Worm (Caenorhabditis elegans) whole organism, late embryonic: ENCODE results near the gene srsx-22.
"Not testable (repeated sequence)": the region's sequence is repeated elsewhere in the genome, so short reads cannot be mapped to it uniquely, and the experiment has no call there.

Experiments used
- K09A11.1 ChIP-seq: sonication (generic microtip); optimal IDR thresholded peaks from 2 replicates; lab custom pipeline; 2017; ENCODE audit warnings: antibody characterized with exemption, mild to moderate bottlenecking, missing genetic modification characterization, missing compliant biosample characterization; ENCODE audit not compliant: insufficient read depth
- T23F11.4 ChIP-seq: fragments of 200-800 bp; sonication (Bioruptor generic); optimal IDR thresholded peaks from 2 replicates; lab custom pipeline; 2018; ENCODE audit warnings: mild to moderate bottlenecking, missing genetic modification characterization, missing compliant biosample characterization
- Y22D7AL.16 ChIP-seq: sonication (generic microtip); optimal IDR thresholded peaks from 2 replicates; lab custom pipeline; 2016; ENCODE audit warnings: missing genetic modification characterization, missing compliant biosample characterization
- ama-1 ChIP-seq: fragments of 150-350 bp; optimal IDR thresholded peaks from 2 replicates; lab custom pipeline; 2014
- ceh-22 ChIP-seq: sonication (generic microtip); optimal IDR thresholded peaks from 2 replicates; lab custom pipeline; 2017; ENCODE audit warnings: missing biosample characterization, missing genetic modification characterization
- ceh-24 ChIP-seq: sonication (generic microtip); optimal IDR thresholded peaks from 2 replicates; lab custom pipeline; 2016; ENCODE audit warnings: mild to moderate bottlenecking, missing genetic modification characterization, missing compliant biosample characterization
- ceh-30 ChIP-seq: fragments of 150-350 bp; optimal IDR thresholded peaks from 2 replicates; lab custom pipeline; 2014; ENCODE audit warnings: missing biosample characterization, missing genetic modification characterization
- ceh-31 ChIP-seq: sonication (generic microtip); optimal IDR thresholded peaks from 2 replicates; lab custom pipeline; 2016; ENCODE audit warnings: missing genetic modification characterization, missing compliant biosample characterization
- ceh-34 ChIP-seq: sonication (generic microtip); optimal IDR thresholded peaks from 2 replicates; lab custom pipeline; 2016; ENCODE audit warnings: mild to moderate bottlenecking, missing genetic modification characterization, missing compliant biosample characterization
- ceh-45 ChIP-seq: fragments of 200-800 bp; sonication (Bioruptor generic); IDR thresholded peaks from 2 replicates; pipeline ENCODE4 v1.3.6; 2022; ENCODE audit warnings: missing genetic modification reagents, missing genetic modification characterization, missing compliant biosample characterization
- ceh-48 ChIP-seq: sonication (generic microtip); optimal IDR thresholded peaks from 2 replicates; lab custom pipeline; 2016; ENCODE audit warnings: missing genetic modification characterization, inconsistent platforms, missing compliant biosample characterization
- che-1 ChIP-seq: sonication (generic microtip); optimal IDR thresholded peaks from 2 replicates; lab custom pipeline; 2016; ENCODE audit warnings: mild to moderate bottlenecking, missing genetic modification characterization, missing compliant biosample characterization
- dmd-4 ChIP-seq: sonication (generic microtip); optimal IDR thresholded peaks from 2 replicates; lab custom pipeline; 2016; ENCODE audit warnings: borderline replicate concordance, missing genetic modification characterization, missing compliant biosample characterization
- dve-1 ChIP-seq: sonication (generic microtip); optimal IDR thresholded peaks from 2 replicates; lab custom pipeline; 2017; ENCODE audit warnings: antibody characterized with exemption, mild to moderate bottlenecking, missing genetic modification characterization, missing compliant biosample characterization
- elt-2 ChIP-seq: sonication (generic microtip); optimal IDR thresholded peaks from 2 replicates; lab custom pipeline; 2016; ENCODE audit warnings: missing genetic modification reagents, missing genetic modification characterization, missing compliant biosample characterization
- eyg-1 ChIP-seq: sonication (generic microtip); optimal IDR thresholded peaks from 2 replicates; lab custom pipeline; 2016; ENCODE audit warnings: missing genotype, missing genetic modification characterization, missing compliant biosample characterization
- fax-1 ChIP-seq: sonication (generic microtip); optimal IDR thresholded peaks from 2 replicates; lab custom pipeline; 2016; ENCODE audit warnings: missing genotype, missing genetic modification characterization, missing compliant biosample characterization
- fkh-10 ChIP-seq: fragments of 150-350 bp; optimal IDR thresholded peaks from 2 replicates; lab custom pipeline; 2014; ENCODE audit warnings: missing biosample characterization, missing genetic modification reagents, missing genetic modification characterization
- fkh-6 ChIP-seq: sonication (generic microtip); optimal IDR thresholded peaks from 2 replicates; lab custom pipeline; 2016; ENCODE audit warnings: missing genetic modification characterization, missing compliant biosample characterization
- gmeb-2 ChIP-seq: sonication (generic microtip); optimal IDR thresholded peaks from 2 replicates; lab custom pipeline; 2016; ENCODE audit warnings: missing genetic modification characterization, inconsistent platforms, missing compliant biosample characterization
- hlh-6 ChIP-seq: sonication (generic microtip); optimal IDR thresholded peaks from 2 replicates; lab custom pipeline; 2016; ENCODE audit warnings: missing genotype, missing genetic modification characterization, missing compliant biosample characterization
- madf-2 ChIP-seq: sonication (generic microtip); optimal IDR thresholded peaks from 2 replicates; lab custom pipeline; 2017; ENCODE audit warnings: missing genetic modification characterization, missing compliant biosample characterization
- mec-3 ChIP-seq: sonication (generic microtip); optimal IDR thresholded peaks from 2 replicates; lab custom pipeline; 2016; ENCODE audit warnings: borderline replicate concordance, missing genetic modification characterization, missing compliant biosample characterization
- nhr-11 ChIP-seq: fragments of 150-350 bp; optimal IDR thresholded peaks from 2 replicates; lab custom pipeline; 2014; ENCODE audit warnings: missing biosample characterization, missing genetic modification characterization
- npax-4 ChIP-seq: sonication (generic microtip); optimal IDR thresholded peaks from 2 replicates; lab custom pipeline; 2016; ENCODE audit warnings: missing genetic modification characterization, missing compliant biosample characterization
- odd-2 ChIP-seq: sonication (generic microtip); optimal IDR thresholded peaks from 2 replicates; lab custom pipeline; 2017; ENCODE audit warnings: antibody characterized with exemption, mild to moderate bottlenecking, missing genetic modification characterization, missing compliant biosample characterization
- pag-3 ChIP-seq: sonication (generic microtip); optimal IDR thresholded peaks from 2 replicates; lab custom pipeline; 2016; ENCODE audit warnings: missing compliant biosample characterization, missing genetic modification characterization, borderline replicate concordance
- pha-2 ChIP-seq: sonication (generic microtip); optimal IDR thresholded peaks from 2 replicates; lab custom pipeline; 2017; ENCODE audit warnings: mild to moderate bottlenecking, missing genetic modification characterization, missing compliant biosample characterization
- pqm-1 ChIP-seq: sonication (generic microtip); optimal IDR thresholded peaks from 2 replicates; lab custom pipeline; 2016; ENCODE audit warnings: missing genetic modification characterization, missing compliant biosample characterization
- pros-1 ChIP-seq: fragments of 150-350 bp; optimal IDR thresholded peaks from 2 replicates; lab custom pipeline; 2014; ENCODE audit warnings: missing biosample characterization, missing genetic modification reagents, missing genetic modification characterization
- sox-2 ChIP-seq: fragments of 200-800 bp; sonication (Bioruptor generic); IDR thresholded peaks from 2 replicates; pipeline ENCODE4 v1.3.6; 2022; ENCODE audit warnings: missing genetic modification reagents, missing genetic modification characterization, missing compliant biosample characterization
- sox-4 ChIP-seq: sonication (generic microtip); optimal IDR thresholded peaks from 2 replicates; lab custom pipeline; 2017; ENCODE audit warnings: mild to moderate bottlenecking, missing genetic modification characterization, inconsistent platforms, missing compliant biosample characterization
- syd-9 ChIP-seq: sonication (generic microtip); optimal IDR thresholded peaks from 2 replicates; lab custom pipeline; 2016; ENCODE audit warnings: mild to moderate bottlenecking, missing genetic modification characterization, moderate library complexity, missing compliant biosample characterization
- tbx-2 ChIP-seq: sonication (generic microtip); optimal IDR thresholded peaks from 2 replicates; lab custom pipeline; 2016; ENCODE audit warnings: missing genetic modification characterization, missing compliant biosample characterization
- tbx-7 ChIP-seq: sonication (generic microtip); optimal IDR thresholded peaks from 2 replicates; lab custom pipeline; 2016; ENCODE audit warnings: missing genotype, missing genetic modification characterization, missing compliant biosample characterization
- ttx-3 ChIP-seq: sonication (generic microtip); optimal IDR thresholded peaks from 2 replicates; lab custom pipeline; 2016; ENCODE audit warnings: missing genetic modification reagents, missing genetic modification characterization, missing compliant biosample characterization
- unc-3 ChIP-seq, 2 experiments: fragments of 200-800 bp in 1 of 2; sonication (Bioruptor generic) in 1 of 2; sonication (generic microtip) in 1 of 2; conservative IDR thresholded peaks in 1 of 2; optimal IDR thresholded peaks in 1 of 2; 2 replicates each; pipeline versions ENCODE4 v1.3.6 to Lab custom; 2016 to 2022; ENCODE audit warnings: missing compliant biosample characterization in 2 of 2, missing genetic modification characterization in 2 of 2, missing genetic modification reagents in 1 of 2
- ztf-16 ChIP-seq: sonication (generic microtip); optimal IDR thresholded peaks from 2 replicates; lab custom pipeline; 2017; ENCODE audit warnings: missing genetic modification characterization, missing compliant biosample characterization

Gene srsx-22

DNA sequence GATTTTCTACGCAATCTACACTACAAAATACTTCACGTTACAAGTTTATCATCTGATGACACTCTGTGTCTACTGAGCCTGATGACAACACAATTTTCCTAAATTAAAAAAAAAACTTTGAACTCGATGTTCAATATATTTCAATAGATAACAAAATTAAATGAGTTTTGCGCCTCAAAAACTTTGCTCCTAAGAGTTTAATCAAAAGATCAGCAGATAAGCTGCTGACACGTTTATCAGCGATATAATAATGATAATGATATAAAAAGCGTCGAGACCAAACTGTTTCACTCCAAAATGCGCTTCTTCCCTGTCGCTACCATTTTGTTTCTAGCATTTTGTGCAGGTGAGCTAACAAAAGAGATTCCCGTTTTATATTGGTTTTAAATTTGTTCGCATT lies 43.8 kb upstream of the srsx-22 start, which contains the start of gene clec-218:
clec-218 (plus strand) TSS at position 262 of the 400 bp plus-strand sequence.
- TF ChIP-seq dve-1 (tag; lab: Kevin White, UChicago) (no peak), npax-4 (tag; lab: Kevin White, UChicago) (no peak), pha-2 (tag; lab: Kevin White, UChicago) (no peak), ama-1 (lab: Kevin White, UChicago) (no peak), pag-3 (tag; lab: Kevin White, UChicago) (no peak), ceh-22 (tag; lab: Kevin White, UChicago) (no peak), Y22D7AL.16 (tag; lab: Kevin White, UChicago) (no peak), ceh-31 (tag; lab: Kevin White, UChicago) (no peak), ceh-24 (tag; lab: Kevin White, UChicago) (no peak), mec-3 (tag; lab: Kevin White, UChicago) (no peak), K09A11.1 (tag; lab: Kevin White, UChicago) (no peak), ceh-30 (tag; lab: Kevin White, UChicago) (no peak), ztf-16 (tag; lab: Kevin White, UChicago) (no peak), ttx-3 (tag; lab: Kevin White, UChicago) (no peak)

DNA sequence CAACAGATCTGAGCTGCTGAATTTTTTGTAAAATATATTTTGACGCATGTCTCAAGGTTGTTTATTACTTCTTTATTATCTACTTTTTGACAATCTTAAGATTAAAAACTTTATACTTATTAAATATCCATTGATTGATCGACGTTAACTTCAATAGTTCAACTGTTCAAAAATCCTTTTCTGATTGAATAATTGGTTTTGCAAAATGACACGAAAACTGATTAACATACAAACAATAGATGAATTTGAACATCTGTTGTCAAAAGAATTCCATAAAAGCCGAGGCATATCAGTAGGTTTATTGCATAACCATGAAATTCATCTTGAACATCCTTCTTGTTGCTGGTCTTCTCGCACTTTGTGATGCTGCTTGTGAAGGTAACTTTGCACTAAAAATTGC lies 40.3 kb upstream of the srsx-22 start, which contains the start of gene W02D7.12:
W02D7.12 (plus strand) TSS at position 301 of the 400 bp plus-strand sequence.
- TF ChIP-seq hlh-6 (tag; lab: Kevin White, UChicago) = no peak

DNA sequence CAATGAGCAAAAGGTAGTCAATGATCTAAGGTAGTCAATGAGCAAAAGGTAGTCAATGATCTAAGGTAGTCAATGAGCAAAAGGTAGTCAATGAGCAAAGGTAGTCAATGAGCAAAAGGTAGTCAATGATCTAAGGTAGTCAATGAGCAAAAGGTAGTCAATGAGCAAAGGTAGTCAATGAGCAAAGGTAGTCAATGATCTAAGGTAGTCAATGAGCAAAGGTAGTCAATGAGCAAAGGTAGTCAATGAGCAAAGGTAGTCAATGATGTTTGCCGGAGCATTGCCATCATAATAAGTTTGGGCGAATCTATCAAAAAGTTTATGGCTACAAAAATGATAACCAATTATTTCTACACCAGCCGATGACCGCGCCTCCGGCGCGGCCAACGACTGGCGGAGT lies 36.7 kb upstream of the srsx-22 start:
- TF ChIP-seq unc-3 (GFP tag; conservative IDR thresholded peaks at IDR 0.05; lab: Robert Waterston, UW) (0 out of 2 replicates have a peak, but pooled peaks have one; percentile 25), ceh-45 (GFP tag; lab: Robert Waterston, UW) (peak; percentile 58)
- TF ChIP-seq unc-3 (tag; optimal IDR thresholded peaks at IDR 0.05; lab: Kevin White, UChicago) = not testable (repeated sequence)

DNA sequence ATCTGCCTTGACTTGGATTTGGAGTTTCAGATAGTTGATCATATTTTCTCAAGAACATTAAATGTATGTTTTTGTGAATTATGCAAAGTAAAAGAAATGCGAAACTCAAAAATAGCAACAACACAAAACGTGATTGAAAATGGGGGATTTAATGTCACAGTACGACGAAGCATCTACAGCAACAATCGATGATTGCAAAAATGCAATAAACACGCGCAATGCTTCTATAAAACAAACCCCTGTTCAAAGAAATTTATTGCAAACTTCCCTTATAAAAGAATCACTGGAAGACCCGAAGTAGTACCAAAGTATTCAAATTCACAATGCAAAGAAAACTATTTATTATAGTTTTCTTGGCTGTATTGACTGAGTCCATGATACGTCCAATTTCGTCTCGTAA lies 33.3 kb upstream of the srsx-22 start, which contains the start of gene clec-219:
clec-219 (plus strand) TSS at position 301 of the 400 bp plus-strand sequence.
- TF ChIP-seq ttx-3 (tag; lab: Kevin White, UChicago) = no peak

DNA sequence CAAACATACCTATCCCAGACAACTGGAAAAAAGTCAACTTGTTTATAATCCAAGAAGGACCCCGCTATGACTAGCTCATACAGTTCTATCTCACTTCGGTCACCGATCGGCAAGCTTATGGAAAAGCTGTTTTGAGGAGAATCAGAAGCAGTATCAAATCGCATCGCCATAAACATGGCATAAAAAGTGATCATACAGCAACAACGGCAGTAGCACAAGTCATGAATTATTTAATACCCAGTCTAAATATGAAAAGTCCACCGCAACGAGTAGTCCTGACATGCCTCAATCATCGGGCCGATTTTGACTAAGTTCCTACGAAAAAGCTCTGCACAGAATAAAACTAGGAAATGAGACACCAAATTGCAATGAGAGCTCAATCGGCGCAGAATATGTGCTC lies 27.9 kb upstream of the srsx-22 start:
- TF ChIP-seq eyg-1 (no peak), fax-1 (tag; lab: Kevin White, UChicago) (no peak)

DNA sequence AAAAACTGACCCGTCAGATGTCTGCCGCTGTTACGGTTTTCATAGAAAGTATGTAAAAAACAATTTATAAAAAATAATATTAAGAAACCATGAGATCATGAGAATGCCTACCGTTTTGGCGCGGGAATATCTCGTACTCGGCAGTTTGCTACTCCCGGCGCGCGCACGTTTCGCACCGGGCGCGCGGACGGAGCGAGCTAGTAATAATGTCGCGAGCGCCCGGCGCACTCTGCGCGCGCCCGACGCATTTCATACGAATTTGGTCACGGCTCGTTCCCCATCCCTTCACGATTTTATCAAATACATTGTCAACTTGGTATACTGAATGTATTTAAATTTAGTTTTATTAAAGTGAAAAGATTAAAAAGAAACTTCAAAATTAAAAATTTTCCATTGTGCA lies 25.6 kb upstream of the srsx-22 start:
- TF ChIP-seq syd-9 (tag; lab: Kevin White, UChicago) = no peak
- no peak for TF ChIP-seq ama-1 (lab: Kevin White, UChicago)
- TF ChIP-seq elt-2 (tag; lab: Kevin White, UChicago) = no peak
- TF ChIP-seq ceh-22 (tag; lab: Kevin White, UChicago) = no peak
- TF ChIP-seq dmd-4 = no peak
- TF ChIP-seq gmeb-2 = no peak
- TF ChIP-seq fkh-10 (GFP tag; lab: Kevin White, UChicago) = no peak
- no peak for TF ChIP-seq T23F11.4 (GFP tag; lab: Kevin White, UChicago)
- no peak for TF ChIP-seq odd-2 (tag; lab: Kevin White, UChicago)
- no peak for TF ChIP-seq pag-3 (tag; lab: Kevin White, UChicago)
- TF ChIP-seq pros-1 = no peak
- TF ChIP-seq ceh-30 (tag; lab: Kevin White, UChicago) = no peak

DNA sequence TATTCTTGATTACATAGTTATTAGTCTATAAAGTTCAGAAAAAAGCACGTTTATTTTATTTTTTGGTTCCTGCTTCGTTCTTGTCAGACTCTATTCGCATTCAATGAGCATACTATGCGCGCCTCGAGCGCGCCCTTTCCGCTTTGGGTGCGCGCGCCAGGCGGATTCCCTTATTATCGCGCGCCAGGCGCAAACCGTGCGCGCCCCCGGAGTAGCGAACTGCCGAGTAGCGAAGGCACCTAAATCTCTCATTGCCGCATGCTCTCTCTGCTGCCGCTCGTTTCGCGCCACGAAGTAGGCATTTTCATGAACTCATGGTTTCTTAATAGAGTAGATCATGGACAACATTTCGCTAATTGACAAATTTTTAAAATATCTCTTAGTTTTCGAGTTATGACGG lies 24.4 kb upstream of the srsx-22 start:
- TF ChIP-seq tbx-7 (tag; lab: Kevin White, UChicago) (no peak), madf-2 (tag; lab: Kevin White, UChicago) (no peak), npax-4 (tag; lab: Kevin White, UChicago) (no peak), hlh-6 (tag; lab: Kevin White, UChicago) (no peak), pqm-1 (tag; lab: Kevin White, UChicago) (no peak), sox-4 (tag; lab: Kevin White, UChicago) (no peak), sox-2 (no peak), fkh-6 (tag; lab: Kevin White, UChicago) (no peak), tbx-2 (tag; lab: Kevin White, UChicago) (no peak), ceh-34 (tag; lab: Kevin White, UChicago) (no peak), nhr-11 (tag; lab: Kevin White, UChicago) (no peak), ztf-16 (tag; lab: Kevin White, UChicago) (no peak), eyg-1 (no peak), che-1 (tag; lab: Kevin White, UChicago) (no peak), Y22D7AL.16 (tag; lab: Kevin White, UChicago) (no peak), ceh-48 (no peak)
